Worm (Caenorhabditis elegans) whole organism, late embryonic: ENCODE results near the gene srw-109.

Experiments
- C38D4.7 ChIP-seq: fragments of 200-800 bp; sonication (Bioruptor generic); optimal IDR thresholded peaks from 2 replicates; lab custom pipeline; 2018; ENCODE audit warnings: mild to moderate bottlenecking, missing genetic modification characterization, moderate library complexity, missing compliant biosample characterization
- K09A11.1 ChIP-seq: sonication (generic microtip); optimal IDR thresholded peaks from 2 replicates; lab custom pipeline; 2017; ENCODE audit warnings: antibody characterized with exemption, mild to moderate bottlenecking, missing genetic modification characterization, missing compliant biosample characterization; ENCODE audit not compliant: insufficient read depth
- T23F11.4 ChIP-seq: fragments of 200-800 bp; sonication (Bioruptor generic); optimal IDR thresholded peaks from 2 replicates; lab custom pipeline; 2018; ENCODE audit warnings: mild to moderate bottlenecking, missing genetic modification characterization, missing compliant biosample characterization
- Y22D7AL.16 ChIP-seq: sonication (generic microtip); optimal IDR thresholded peaks from 2 replicates; lab custom pipeline; 2016; ENCODE audit warnings: missing genetic modification characterization, missing compliant biosample characterization
- ahr-1 ChIP-seq: sonication (generic microtip); optimal IDR thresholded peaks from 2 replicates; lab custom pipeline; 2016; ENCODE audit warnings: missing genetic modification characterization, missing compliant biosample characterization
- ceh-14 ChIP-seq: sonication (generic microtip); optimal IDR thresholded peaks from 2 replicates; lab custom pipeline; 2016; ENCODE audit warnings: missing genotype, missing genetic modification characterization, missing compliant biosample characterization
- ceh-18 ChIP-seq: sonication (generic microtip); optimal IDR thresholded peaks from 2 replicates; lab custom pipeline; 2016; ENCODE audit warnings: missing genetic modification characterization, missing compliant biosample characterization
- ceh-19 ChIP-seq: fragments of 200-800 bp; sonication (Bioruptor generic); optimal IDR thresholded peaks from 2 replicates; lab custom pipeline; 2018; ENCODE audit warnings: mild to moderate bottlenecking, missing genetic modification characterization, missing compliant biosample characterization
- ceh-2 ChIP-seq: sonication (generic microtip); optimal IDR thresholded peaks from 2 replicates; lab custom pipeline; 2016; ENCODE audit warnings: missing genotype, missing genetic modification characterization, missing compliant biosample characterization
- ceh-22 ChIP-seq: sonication (generic microtip); optimal IDR thresholded peaks from 2 replicates; lab custom pipeline; 2017; ENCODE audit warnings: missing biosample characterization, missing genetic modification characterization
- ceh-30 ChIP-seq: fragments of 150-350 bp; optimal IDR thresholded peaks from 2 replicates; lab custom pipeline; 2014; ENCODE audit warnings: missing biosample characterization, missing genetic modification characterization
- ceh-34 ChIP-seq: sonication (generic microtip); optimal IDR thresholded peaks from 2 replicates; lab custom pipeline; 2016; ENCODE audit warnings: mild to moderate bottlenecking, missing genetic modification characterization, missing compliant biosample characterization
- ceh-45 ChIP-seq: fragments of 200-800 bp; sonication (Bioruptor generic); IDR thresholded peaks from 2 replicates; pipeline ENCODE4 v1.3.6; 2022; ENCODE audit warnings: missing genetic modification reagents, missing genetic modification characterization, missing compliant biosample characterization
- ceh-48 ChIP-seq: sonication (generic microtip); optimal IDR thresholded peaks from 2 replicates; lab custom pipeline; 2016; ENCODE audit warnings: missing genetic modification characterization, inconsistent platforms, missing compliant biosample characterization
- ceh-6 ChIP-seq: fragments of 200-800 bp; sonication (Bioruptor generic); optimal IDR thresholded peaks from 2 replicates; lab custom pipeline; 2018; ENCODE audit warnings: mild to moderate bottlenecking, missing genetic modification characterization, missing compliant biosample characterization
- ceh-9 ChIP-seq: sonication (generic microtip); optimal IDR thresholded peaks from 2 replicates; lab custom pipeline; 2016; ENCODE audit warnings: mild to moderate bottlenecking, missing genetic modification characterization, inconsistent platforms, missing compliant biosample characterization
- dmd-4 ChIP-seq: sonication (generic microtip); optimal IDR thresholded peaks from 2 replicates; lab custom pipeline; 2016; ENCODE audit warnings: borderline replicate concordance, missing genetic modification characterization, missing compliant biosample characterization
- dve-1 ChIP-seq: sonication (generic microtip); optimal IDR thresholded peaks from 2 replicates; lab custom pipeline; 2017; ENCODE audit warnings: antibody characterized with exemption, mild to moderate bottlenecking, missing genetic modification characterization, missing compliant biosample characterization
- elt-2 ChIP-seq: sonication (generic microtip); optimal IDR thresholded peaks from 2 replicates; lab custom pipeline; 2016; ENCODE audit warnings: missing genetic modification reagents, missing genetic modification characterization, missing compliant biosample characterization
- elt-4 ChIP-seq: sonication (generic microtip); optimal IDR thresholded peaks from 2 replicates; lab custom pipeline; 2016; ENCODE audit warnings: missing genetic modification characterization, missing compliant biosample characterization
- eyg-1 ChIP-seq: sonication (generic microtip); optimal IDR thresholded peaks from 2 replicates; lab custom pipeline; 2016; ENCODE audit warnings: missing genotype, missing genetic modification characterization, missing compliant biosample characterization
- hlh-6 ChIP-seq: sonication (generic microtip); optimal IDR thresholded peaks from 2 replicates; lab custom pipeline; 2016; ENCODE audit warnings: missing genotype, missing genetic modification characterization, missing compliant biosample characterization
- hlh-8 ChIP-seq: sonication (generic microtip); optimal IDR thresholded peaks from 2 replicates; lab custom pipeline; 2016; ENCODE audit warnings: missing genotype, missing genetic modification characterization, missing compliant biosample characterization
- nhr-11 ChIP-seq: fragments of 150-350 bp; optimal IDR thresholded peaks from 2 replicates; lab custom pipeline; 2014; ENCODE audit warnings: missing biosample characterization, missing genetic modification characterization
- npax-4 ChIP-seq: sonication (generic microtip); optimal IDR thresholded peaks from 2 replicates; lab custom pipeline; 2016; ENCODE audit warnings: missing genetic modification characterization, missing compliant biosample characterization
- odd-2 ChIP-seq: sonication (generic microtip); optimal IDR thresholded peaks from 2 replicates; lab custom pipeline; 2017; ENCODE audit warnings: antibody characterized with exemption, mild to moderate bottlenecking, missing genetic modification characterization, missing compliant biosample characterization
- pag-3 ChIP-seq: sonication (generic microtip); optimal IDR thresholded peaks from 2 replicates; lab custom pipeline; 2016; ENCODE audit warnings: missing compliant biosample characterization, missing genetic modification characterization, borderline replicate concordance
- pax-1 ChIP-seq: fragments of 150-350 bp; optimal IDR thresholded peaks from 2 replicates; lab custom pipeline; 2014; ENCODE audit warnings: missing biosample characterization, missing genetic modification characterization
- pha-2 ChIP-seq: sonication (generic microtip); optimal IDR thresholded peaks from 2 replicates; lab custom pipeline; 2017; ENCODE audit warnings: mild to moderate bottlenecking, missing genetic modification characterization, missing compliant biosample characterization
- pha-4 ChIP-seq: fragments of 150-350 bp; optimal IDR thresholded peaks from 2 replicates; lab custom pipeline; 2018; ENCODE audit warnings: missing biosample characterization, missing genetic modification reagents, missing genetic modification characterization
- pqm-1 ChIP-seq: sonication (generic microtip); optimal IDR thresholded peaks from 2 replicates; lab custom pipeline; 2016; ENCODE audit warnings: missing genetic modification characterization, missing compliant biosample characterization
- pros-1 ChIP-seq: fragments of 150-350 bp; optimal IDR thresholded peaks from 2 replicates; lab custom pipeline; 2014; ENCODE audit warnings: missing biosample characterization, missing genetic modification reagents, missing genetic modification characterization
- ref-2 ChIP-seq: sonication (generic microtip); optimal IDR thresholded peaks from 2 replicates; lab custom pipeline; 2016; ENCODE audit warnings: missing genetic modification characterization, missing compliant biosample characterization
- sox-2 ChIP-seq: fragments of 200-800 bp; sonication (Bioruptor generic); IDR thresholded peaks from 2 replicates; pipeline ENCODE4 v1.3.6; 2022; ENCODE audit warnings: missing genetic modification reagents, missing genetic modification characterization, missing compliant biosample characterization
- syd-9 ChIP-seq: sonication (generic microtip); optimal IDR thresholded peaks from 2 replicates; lab custom pipeline; 2016; ENCODE audit warnings: mild to moderate bottlenecking, missing genetic modification characterization, moderate library complexity, missing compliant biosample characterization
- ttx-3 ChIP-seq: sonication (generic microtip); optimal IDR thresholded peaks from 2 replicates; lab custom pipeline; 2016; ENCODE audit warnings: missing genetic modification reagents, missing genetic modification characterization, missing compliant biosample characterization
- unc-55 ChIP-seq: sonication (generic microtip); optimal IDR thresholded peaks from 2 replicates; lab custom pipeline; 2017; ENCODE audit warnings: missing biosample characterization, missing genetic modification reagents, missing genetic modification characterization
- zip-5 ChIP-seq: sonication (generic microtip); optimal IDR thresholded peaks from 2 replicates; lab custom pipeline; 2016; ENCODE audit warnings: missing genetic modification characterization, missing compliant biosample characterization

srw-109 gene

ce11 chrV:590182-590581, 18.6 kb downstream of the srw-109 start, which contains the start of gene ZK488.6:
Gene ZK488.6, plus strand, starts transcription at chrV:590482.
- no peak for TF ChIP-seq K09A11.1

DNA sequence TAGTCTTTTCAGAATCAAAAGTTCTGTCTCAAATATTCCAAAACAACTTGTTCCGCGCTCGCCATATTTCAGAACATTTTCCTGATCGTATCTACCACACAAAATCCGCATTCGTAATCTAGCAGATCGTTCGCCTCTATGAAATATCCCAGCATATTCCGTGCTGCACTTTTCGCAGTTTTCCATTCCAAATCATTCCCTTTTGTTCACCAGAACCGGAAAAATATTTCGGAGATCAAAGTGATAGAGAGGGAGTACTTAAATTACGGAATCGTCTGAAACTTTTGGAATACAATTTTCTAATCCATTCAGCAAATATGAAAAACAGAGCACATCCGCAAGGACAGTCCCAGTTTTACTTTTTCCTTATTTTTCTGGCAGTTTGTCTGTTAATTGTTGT, 20.9 kb downstream of the srw-109 start, which contains the start of gene K06H6.1:
K06H6.1 (plus strand) TSS at position 301 of the 400 bp plus-strand sequence.
- TF ChIP-seq dmd-4 (tag; lab: Kevin White, UChicago) (no peak), pros-1 (no peak)

DNA sequence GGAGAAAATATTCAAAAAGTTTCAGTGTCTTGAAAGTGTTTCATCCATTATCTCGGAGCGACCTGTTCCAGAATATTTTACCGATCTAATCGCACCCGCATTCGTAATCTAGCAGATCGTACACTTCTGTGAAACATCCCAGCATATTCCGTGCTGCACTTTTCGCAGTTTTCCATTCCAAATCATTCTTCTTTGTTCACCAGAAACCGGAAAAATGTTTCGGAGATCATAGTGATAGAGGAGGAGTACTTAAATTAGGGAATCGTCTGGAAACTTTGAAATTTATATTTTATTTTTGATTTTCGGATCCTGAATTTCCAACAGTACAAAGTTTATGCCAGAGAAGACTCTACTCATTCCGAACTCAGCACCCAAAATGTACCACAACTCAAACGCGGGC, 23.3 kb downstream of the srw-109 start, which contains the start of gene K06H6.2:
K06H6.2 (plus strand) TSS at position 301 of the 400 bp plus-strand sequence.
- no peak for TF ChIP-seq eyg-1 (tag; lab: Kevin White, UChicago)
- TF ChIP-seq pha-2 (tag; lab: Kevin White, UChicago) = no peak
- TF ChIP-seq ceh-34 (tag; lab: Kevin White, UChicago) = no peak
- no peak for TF ChIP-seq ahr-1 (tag; lab: Kevin White, UChicago)
- no peak for TF ChIP-seq ceh-19 (GFP tag; lab: Kevin White, UChicago)
- TF ChIP-seq ceh-6 = no peak
- no peak for TF ChIP-seq npax-4

DNA sequence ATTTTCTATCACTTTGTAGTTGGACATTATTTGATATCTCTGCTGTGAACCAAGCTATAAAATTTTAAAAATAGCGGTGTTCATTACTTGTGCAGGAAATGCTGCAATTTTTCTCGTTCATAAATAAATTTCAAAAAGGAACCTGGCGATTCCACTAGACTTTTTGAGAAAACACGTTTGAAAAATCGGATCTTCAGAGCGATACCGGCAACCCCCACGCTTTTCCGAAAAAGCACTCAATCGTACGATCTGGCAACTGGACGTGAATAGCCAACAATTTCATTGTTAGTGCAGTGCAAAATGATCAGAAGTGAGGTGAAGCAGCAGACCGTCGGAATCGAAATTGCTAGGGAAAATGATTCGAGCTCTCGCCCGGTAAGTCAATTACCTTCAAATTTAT, 27.1 kb downstream of the srw-109 start, which contains the start of gene nstp-7:
nstp-7 (plus strand) TSS at position 301 of the 400 bp plus-strand sequence.
- no peak for TF ChIP-seq pax-1 (tag; lab: Kevin White, UChicago)
- TF ChIP-seq ceh-2 = no peak
- no peak for TF ChIP-seq eyg-1 (tag; lab: Kevin White, UChicago)
- TF ChIP-seq elt-2 (tag; lab: Kevin White, UChicago) = no peak
- TF ChIP-seq ceh-45 (GFP tag; lab: Robert Waterston, UW) = no peak
- TF ChIP-seq ceh-18 (tag; lab: Kevin White, UChicago) = no peak
- no peak for TF ChIP-seq ahr-1 (tag; lab: Kevin White, UChicago)
- no peak for TF ChIP-seq T23F11.4 (GFP tag; lab: Kevin White, UChicago)
- TF ChIP-seq hlh-8 (tag; lab: Kevin White, UChicago) = no peak

DNA sequence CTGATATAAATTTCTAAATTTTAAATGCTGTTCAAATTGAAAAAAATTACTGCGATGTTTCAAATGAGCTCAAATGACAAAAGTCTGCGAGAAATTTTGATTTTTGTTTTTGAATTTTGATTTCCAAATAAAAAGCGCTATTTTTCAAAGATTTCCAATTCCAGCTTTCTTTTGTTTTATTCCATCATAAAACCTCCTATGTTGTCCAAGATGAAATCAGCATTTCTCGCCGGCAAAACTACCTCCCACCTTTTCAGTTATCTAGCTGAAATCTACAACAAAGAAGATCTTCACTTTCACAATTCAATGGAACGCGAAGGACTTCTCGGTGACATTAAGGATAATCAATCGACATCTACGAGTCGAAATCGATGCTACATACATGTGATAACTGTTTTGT, 29.8 kb downstream of the srw-109 start, which contains the start of gene K06H6.4:
K06H6.4 (plus strand) TSS at position 301 of the 400 bp plus-strand sequence.
- TF ChIP-seq ceh-19 (GFP tag; lab: Kevin White, UChicago) (no peak), hlh-6 (tag; lab: Kevin White, UChicago) (no peak), pag-3 (no peak), T23F11.4 (GFP tag; lab: Kevin White, UChicago) (no peak), zip-5 (tag; lab: Kevin White, UChicago) (no peak), ceh-22 (no peak), syd-9 (tag; lab: Kevin White, UChicago) (no peak), unc-55 (GFP tag; lab: Kevin White, UChicago) (no peak)
- TF ChIP-seq, all 69 proteins: peak for 0

- TF ChIP-seq ceh-14 (no peak), pha-4 (tag; lab: Kevin White, UChicago) (no peak), ceh-6 (no peak), ceh-30 (tag; lab: Kevin White, UChicago) (no peak), npax-4 (no peak)
Observed at ce11 chrV:576918-577317, 31.8 kb downstream of the srw-109 start.

- TF ChIP-seq hlh-6 (tag; lab: Kevin White, UChicago) (no peak), ceh-9 (tag; lab: Kevin White, UChicago) (no peak), Y22D7AL.16 (tag; lab: Kevin White, UChicago) (no peak), ceh-34 (tag; lab: Kevin White, UChicago) (no peak), pqm-1 (tag; lab: Kevin White, UChicago) (no peak), nhr-11 (tag; lab: Kevin White, UChicago) (no peak), odd-2 (no peak), dmd-4 (tag; lab: Kevin White, UChicago) (no peak), elt-4 (tag; lab: Kevin White, UChicago) (no peak), ceh-48 (no peak), sox-2 (GFP tag; lab: Robert Waterston, UW) (no peak), pax-1 (tag; lab: Kevin White, UChicago) (no peak), ceh-19 (GFP tag; lab: Kevin White, UChicago) (no peak), C38D4.7 (GFP tag; lab: Kevin White, UChicago) (no peak), syd-9 (tag; lab: Kevin White, UChicago) (no peak), ttx-3 (no peak), ref-2 (tag; lab: Kevin White, UChicago) (no peak), hlh-8 (tag; lab: Kevin White, UChicago) (no peak), dve-1 (tag; lab: Kevin White, UChicago) (no peak)
Observed at ce11 chrV:576070-576469, 32.7 kb downstream of the srw-109 start, which contains the start of gene K06H6.5. Gene K06H6.5, plus strand, starts transcription at chrV:576370.
